Worm (Caenorhabditis elegans) whole organism, L3 larva: ENCODE data around the gene T08G5.2.

Source experiments
- R02D3.7 ChIP-seq: fragments of 150-350 bp; optimal IDR thresholded peaks from 2 replicates; lab custom pipeline; 2014; ENCODE audit warnings: missing biosample characterization, missing genetic modification characterization
- ama-1 ChIP-seq: fragments of 150-350 bp; optimal IDR thresholded peaks from 2 replicates; lab custom pipeline; 2018
- ceh-82 ChIP-seq: fragments of 150-350 bp; optimal IDR thresholded peaks from 2 replicates; lab custom pipeline; 2014; ENCODE audit warnings: missing biosample characterization, missing genetic modification characterization
- nhr-67 ChIP-seq: fragments of 150-350 bp; optimal IDR thresholded peaks from 2 replicates; lab custom pipeline; 2014; ENCODE audit warnings: missing biosample characterization, missing genetic modification characterization
- nhr-76 ChIP-seq: fragments of 150-350 bp; sonication (generic microtip); optimal IDR thresholded peaks from 5 replicates; lab custom pipeline; 2014; ENCODE audit warnings: missing biosample characterization, missing genetic modification characterization
- nhr-77 ChIP-seq: fragments of 150-350 bp; optimal IDR thresholded peaks from 2 replicates; lab custom pipeline; 2014; ENCODE audit warnings: missing biosample characterization, missing genetic modification characterization

ce11 chrV:14008353-14008859 is 17.7 kb downstream of the T08G5.2 start:
- TF ChIP-seq nhr-67 (tag; lab: Kevin White, UChicago) (no peak), nhr-76 (tag; lab: Kevin White, UChicago) (no peak), ama-1 (lab: Kevin White, UChicago) (peak; percentile 21), nhr-77 (tag; lab: Kevin White, UChicago) (no peak), ceh-82 (no peak), R02D3.7 (tag; lab: Kevin White, UChicago) (no peak)
